2 fruit fly cellular contexts compared by ENCODE assay signal in genomic region chr3L:14353161-14353560, dm6.
TF ChIP-seq lines count a peak whose summit lies in the region.

No protein-coding gene starts in this region.

TF ChIP-seq in whole organism, embryonic, 481 proteins besides CTCF, POLR2A, EP300 and RAD21 (continued from another document and continues in another):
- TF ChIP-seq CG17361 (GFP tag; IDR thresholded peaks at IDR 0.05; lab: Robert Waterston, UW), result peak; percentile 50; the same call in 1 of the 3 replicates
- TF ChIP-seq so (GFP tag; IDR thresholded peaks at IDR 0.05; lab: Robert Waterston, UW), result 0 out of 3 replicates have a peak, but pooled peaks have one; percentile 26
- peak; percentile 25 for TF ChIP-seq Sox102F (GFP tag; optimal IDR thresholded peaks at IDR 0.05; lab: Kevin White, UChicago)
- TF ChIP-seq caup (GFP tag; optimal IDR thresholded peaks at IDR 0.05; lab: Kevin White, UChicago; ENCODE audit: severe bottlenecking), result no peak
- no peak for TF ChIP-seq gro (GFP tag; optimal IDR thresholded peaks at IDR 0.05; lab: Kevin White, UChicago)
- TF ChIP-seq lola (GFP tag; optimal IDR thresholded peaks at IDR 0.05; lab: Kevin White, UChicago), result peak in 1 of 3 experiments; percentile 16
- TF ChIP-seq Dll (GFP tag; IDR thresholded peaks at IDR 0.05; lab: Robert Waterston, UW; ENCODE audit: partially characterized antibody), result no peak
- TF ChIP-seq pum (GFP tag; optimal IDR thresholded peaks at IDR 0.05; lab: Kevin White, UChicago), result no peak
- 0 out of 2 replicates have a peak, but pooled peaks have one; percentile 36 for TF ChIP-seq Drgx (GFP tag; IDR thresholded peaks at IDR 0.05; lab: Robert Waterston, UW)
- TF ChIP-seq CG2678 (tag; optimal IDR thresholded peaks at IDR 0.05; lab: Kevin White, UChicago), result peak; percentile 51
- peak; percentile 39 for TF ChIP-seq sens (GFP tag; lab: Kevin White, UChicago)
- TF ChIP-seq Hr51 (GFP tag; optimal IDR thresholded peaks at IDR 0.05; lab: Kevin White, UChicago), result peak in 1 of 2 experiments; percentile 42
- peak; percentile 15 for TF ChIP-seq CG4424 (GFP tag; optimal IDR thresholded peaks at IDR 0.05; lab: Kevin White, UChicago)
- 0 out of 2 replicates have a peak, but pooled peaks have one; percentile 23 for TF ChIP-seq CG6689 (GFP tag; IDR thresholded peaks at IDR 0.05; lab: Robert Waterston, UW)
- no peak for TF ChIP-seq nerfin-2 (GFP tag; IDR thresholded peaks at IDR 0.05; lab: Robert Waterston, UW; ENCODE audit: partially characterized antibody)
- TF ChIP-seq Asciz (GFP tag; optimal IDR thresholded peaks at IDR 0.05; lab: Kevin White, UChicago), result no peak
- TF ChIP-seq az2 (GFP tag; optimal IDR thresholded peaks at IDR 0.05; lab: Kevin White, UChicago), result peak; percentile 8
- peak; percentile 43 for TF ChIP-seq gem (tag; optimal IDR thresholded peaks at IDR 0.05; lab: Kevin White, UChicago)
- no peak for TF ChIP-seq her (GFP tag; optimal IDR thresholded peaks at IDR 0.05; lab: Kevin White, UChicago)
- TF ChIP-seq trh (GFP tag; optimal IDR thresholded peaks at IDR 0.05; lab: Kevin White, UChicago), result no peak
- no peak for TF ChIP-seq dpn (GFP tag; optimal IDR thresholded peaks at IDR 0.05; lab: Kevin White, UChicago)
- TF ChIP-seq tx (GFP tag; optimal IDR thresholded peaks at IDR 0.05; lab: Kevin White, UChicago), result no peak
- TF ChIP-seq trem (tag; optimal IDR thresholded peaks at IDR 0.05; lab: Kevin White, UChicago), result peak; percentile 32
- peak in 1 of 2 experiments; percentile 10 for TF ChIP-seq bsh (GFP tag; optimal IDR thresholded peaks at IDR 0.05; lab: Kevin White, UChicago)
- no peak for TF ChIP-seq cato (GFP tag; optimal IDR thresholded peaks at IDR 0.05; lab: Kevin White, UChicago; ENCODE audit: borderline replicate concordance)
- no peak for TF ChIP-seq HmgD (GFP tag; optimal IDR thresholded peaks at IDR 0.05; lab: Kevin White, UChicago)
- TF ChIP-seq grau (tag; optimal IDR thresholded peaks at IDR 0.05; lab: Kevin White, UChicago), result peak; percentile 20
- TF ChIP-seq Optix (GFP tag; IDR thresholded peaks at IDR 0.05; lab: Robert Waterston, UW), result no peak
- peak; percentile 19 for TF ChIP-seq Fer1 (GFP tag; optimal IDR thresholded peaks at IDR 0.05; lab: Kevin White, UChicago)
- no peak for TF ChIP-seq pan (optimal IDR thresholded peaks at IDR 0.05; lab: Kevin White, UChicago)
- TF ChIP-seq pan (GFP tag; optimal IDR thresholded peaks at IDR 0.05 in 1 of 2, IDR thresholded peaks at IDR 0.05 in 1 of 2), result peak in 1 of 2 experiments; percentile 16
- no peak for TF ChIP-seq CG9817 (tag; optimal IDR thresholded peaks at IDR 0.05; lab: Kevin White, UChicago)
- peak; percentile 1 for TF ChIP-seq ind (GFP tag; optimal IDR thresholded peaks at IDR 0.05; lab: Kevin White, UChicago)
- no peak for TF ChIP-seq ci (GFP tag; IDR thresholded peaks at IDR 0.05; lab: Robert Waterston, UW)
- TF ChIP-seq CG10979 (tag; optimal IDR thresholded peaks at IDR 0.05; lab: Kevin White, UChicago), result peak; percentile 54
- no peak for TF ChIP-seq cad (GFP tag; optimal IDR thresholded peaks at IDR 0.05; lab: Kevin White, UChicago)
- TF ChIP-seq CG11504 (tag; optimal IDR thresholded peaks at IDR 0.05; lab: Kevin White, UChicago), result peak; percentile 58
- TF ChIP-seq dmrt11E (tag; optimal IDR thresholded peaks at IDR 0.05; lab: Kevin White, UChicago), result peak; percentile 19
- 0 out of 2 replicates have a peak, but pooled peaks have one; percentile 14 for TF ChIP-seq Ptx1 (GFP tag; IDR thresholded peaks at IDR 0.05; lab: Robert Waterston, UW)
- peak; percentile 52 for TF ChIP-seq CG18262 (tag; optimal IDR thresholded peaks at IDR 0.05; lab: Kevin White, UChicago)
- TF ChIP-seq Usf (GFP tag; optimal IDR thresholded peaks at IDR 0.05; lab: Kevin White, UChicago), result no peak
- peak; percentile 4 for TF ChIP-seq lab (GFP tag; optimal IDR thresholded peaks at IDR 0.05; lab: Kevin White, UChicago)
- TF ChIP-seq CG5180 (GFP tag; optimal IDR thresholded peaks at IDR 0.05; lab: Kevin White, UChicago), result no peak
- no peak for TF ChIP-seq CG18764 (GFP tag; optimal IDR thresholded peaks at IDR 0.05; lab: Kevin White, UChicago)
- no peak for TF ChIP-seq CG17612 (GFP tag; IDR thresholded peaks at IDR 0.05; lab: Robert Waterston, UW)
- TF ChIP-seq HHEX (GFP tag; optimal IDR thresholded peaks at IDR 0.05; lab: Kevin White, UChicago), result no peak
- TF ChIP-seq dysf (GFP tag; IDR thresholded peaks at IDR 0.05; lab: Robert Waterston, UW), result peak; percentile 36; the same call in 1 of the 3 replicates
- peak; percentile 21 for TF ChIP-seq PHDP (tag; optimal IDR thresholded peaks at IDR 0.05; lab: Kevin White, UChicago)
- TF ChIP-seq phol (tag; optimal IDR thresholded peaks at IDR 0.05; lab: Kevin White, UChicago), result peak; percentile 48
- TF ChIP-seq CG17829 (tag; optimal IDR thresholded peaks at IDR 0.05; lab: Kevin White, UChicago), result peak; percentile 24
- no peak for TF ChIP-seq ken (GFP tag; IDR thresholded peaks at IDR 0.05; lab: Robert Waterston, UW)
- peak; percentile 21 for TF ChIP-seq CG30403 (GFP tag; optimal IDR thresholded peaks at IDR 0.05; lab: Kevin White, UChicago)
- TF ChIP-seq abd-A (tag; optimal IDR thresholded peaks at IDR 0.05; lab: Kevin White, UChicago), result no peak
- peak; percentile 48 for TF ChIP-seq dmrt99B (tag; optimal IDR thresholded peaks at IDR 0.05; lab: Kevin White, UChicago)
- TF ChIP-seq pnt (GFP tag; optimal IDR thresholded peaks at IDR 0.05; lab: Kevin White, UChicago), result no peak
- TF ChIP-seq gsb-n (tag; optimal IDR thresholded peaks at IDR 0.05; lab: Kevin White, UChicago), result no peak
- TF ChIP-seq CG31224 (GFP tag; IDR thresholded peaks at IDR 0.05; lab: Robert Waterston, UW), result no peak
- peak; percentile 29 for TF ChIP-seq tap (tag; optimal IDR thresholded peaks at IDR 0.05; lab: Kevin White, UChicago)
- TF ChIP-seq Sox100B (GFP tag; optimal IDR thresholded peaks at IDR 0.05; lab: Kevin White, UChicago), result peak; percentile 20
- peak; percentile 24 for TF ChIP-seq fd96Cb (tag; optimal IDR thresholded peaks at IDR 0.05; lab: Kevin White, UChicago)
- TF ChIP-seq tgo (GFP tag; IDR thresholded peaks at IDR 0.05; lab: Robert Waterston, UW), result peak; percentile 16; the same call in 1 of the 3 replicates
- TF ChIP-seq scrt (GFP tag; optimal IDR thresholded peaks at IDR 0.05; lab: Kevin White, UChicago), result no peak
- TF ChIP-seq CG17359 (tag; optimal IDR thresholded peaks at IDR 0.05; lab: Kevin White, UChicago), result peak; percentile 35
- no peak for TF ChIP-seq luna (GFP tag; optimal IDR thresholded peaks at IDR 0.05; lab: Kevin White, UChicago)
- TF ChIP-seq Fer3 (tag; optimal IDR thresholded peaks at IDR 0.05; lab: Kevin White, UChicago), result peak; percentile 6

TF ChIP-seq in whole organism, prepupa, 60 proteins besides CTCF, POLR2A, EP300 and RAD21 (continued from another document):
- TF ChIP-seq CG6163 (GFP tag; IDR thresholded peaks at IDR 0.05; lab: Robert Waterston, UW), result 0 out of 3 replicates have a peak, but pooled peaks have one; percentile 12
- peak; percentile 47 for TF ChIP-seq Met (GFP tag; optimal IDR thresholded peaks at IDR 0.05; lab: Kevin White, UChicago)
- no peak for TF ChIP-seq Lpt (GFP tag; optimal IDR thresholded peaks at IDR 0.05; lab: Kevin White, UChicago)
- peak in 1 of 2 experiments; percentile 3 for TF ChIP-seq ss (GFP tag; optimal IDR thresholded peaks at IDR 0.05; lab: Kevin White, UChicago)
- TF ChIP-seq CG6276 (GFP tag; optimal IDR thresholded peaks at IDR 0.05; lab: Kevin White, UChicago), result peak; percentile 34
- peak; percentile 49 for TF ChIP-seq Hr4 (GFP tag; optimal IDR thresholded peaks at IDR 0.05; lab: Kevin White, UChicago)
- TF ChIP-seq svp (GFP tag; lab: Kevin White, UChicago), result peak; percentile 89
- TF ChIP-seq Eip75B (GFP tag; optimal IDR thresholded peaks at IDR 0.05; lab: Kevin White, UChicago), result peak; percentile 47
- peak; percentile 21 for TF ChIP-seq CG1621 (tag; optimal IDR thresholded peaks at IDR 0.05; lab: Kevin White, UChicago)
- peak; percentile 42 for TF ChIP-seq CG3032 (tag; optimal IDR thresholded peaks at IDR 0.05; lab: Kevin White, UChicago)
- peak; percentile 15 for TF ChIP-seq CG10669 (GFP tag; optimal IDR thresholded peaks at IDR 0.05; lab: Kevin White, UChicago)
- no peak for TF ChIP-seq Gug (GFP tag; IDR thresholded peaks at IDR 0.05; lab: Robert Waterston, UW)
- peak; percentile 55 for TF ChIP-seq Sox14 (GFP tag; optimal IDR thresholded peaks at IDR 0.05; lab: Kevin White, UChicago)
- peak; percentile 53 for TF ChIP-seq dsx (GFP tag; optimal IDR thresholded peaks at IDR 0.05; lab: Kevin White, UChicago; ENCODE audit: poor library complexity, severe bottlenecking)
- TF ChIP-seq vri (GFP tag; optimal IDR thresholded peaks at IDR 0.05; lab: Kevin White, UChicago), result peak; percentile 22
- peak; percentile 85 for TF ChIP-seq Eip78C (GFP tag; lab: Kevin White, UChicago)
- no peak for TF ChIP-seq fd85E (GFP tag; optimal IDR thresholded peaks at IDR 0.05; lab: Kevin White, UChicago)
- peak; percentile 41 for TF ChIP-seq topi (GFP tag; optimal IDR thresholded peaks at IDR 0.05; lab: Kevin White, UChicago)
- no peak for TF ChIP-seq CG16779 (tag; optimal IDR thresholded peaks at IDR 0.05; lab: Kevin White, UChicago)
- 0 out of 3 replicates have a peak, but pooled peaks have one; percentile 39 for TF ChIP-seq eg (GFP tag; IDR thresholded peaks at IDR 0.05; lab: Robert Waterston, UW)
- no peak for TF ChIP-seq CG11902 (GFP tag; optimal IDR thresholded peaks at IDR 0.05; lab: Kevin White, UChicago)
- peak; percentile 51 for TF ChIP-seq CG8632 (GFP tag; optimal IDR thresholded peaks at IDR 0.05; lab: Kevin White, UChicago)
- peak; percentile 42 for TF ChIP-seq CG4318 (GFP tag; optimal IDR thresholded peaks at IDR 0.05; lab: Kevin White, UChicago)
- TF ChIP-seq fd59A (GFP tag; optimal IDR thresholded peaks at IDR 0.05; lab: Kevin White, UChicago), result peak; percentile 30
- TF ChIP-seq acj6 (GFP tag; optimal IDR thresholded peaks at IDR 0.05; lab: Kevin White, UChicago), result peak; percentile 65
- no peak for TF ChIP-seq Sox15 (GFP tag; optimal IDR thresholded peaks at IDR 0.05; lab: Kevin White, UChicago)
- no peak for TF ChIP-seq CG11294 (GFP tag; IDR thresholded peaks at IDR 0.05; lab: Robert Waterston, UW)
- peak; percentile 68 for TF ChIP-seq OdsH (GFP tag; optimal IDR thresholded peaks at IDR 0.05; lab: Kevin White, UChicago)
- TF ChIP-seq CG10631 (GFP tag; optimal IDR thresholded peaks at IDR 0.05; lab: Kevin White, UChicago), result peak; percentile 50
- TF ChIP-seq Ets21C (GFP tag; optimal IDR thresholded peaks at IDR 0.05; lab: Kevin White, UChicago), result peak; percentile 20
- peak; percentile 46 for TF ChIP-seq lz (GFP tag; optimal IDR thresholded peaks at IDR 0.05; lab: Kevin White, UChicago)
- TF ChIP-seq salr (GFP tag; optimal IDR thresholded peaks at IDR 0.05; lab: Kevin White, UChicago), result peak in 1 of 2 experiments; percentile 48
- peak; percentile 67 for TF ChIP-seq esn (GFP tag; optimal IDR thresholded peaks at IDR 0.05; lab: Kevin White, UChicago)
- TF ChIP-seq CG3919 (GFP tag; optimal IDR thresholded peaks at IDR 0.05; lab: Kevin White, UChicago), result peak; percentile 12
- peak; percentile 66 for TF ChIP-seq achi (GFP tag; optimal IDR thresholded peaks at IDR 0.05; lab: Kevin White, UChicago)
- peak; percentile 9 for TF ChIP-seq CG8319 (GFP tag; optimal IDR thresholded peaks at IDR 0.05; lab: Kevin White, UChicago)
TF ChIP-seq in whole organism, prepupa: peak in this region for 45.
